Worm (Caenorhabditis elegans) whole organism, mixed stage, embryonic: ENCODE data around the gene fbxa-127.

Experiments
- ces-1 ChIP-seq: fragments of 150-350 bp; optimal IDR thresholded peaks from 2 replicates; lab custom pipeline; 2014; ENCODE audit warnings: missing biosample characterization, missing genetic modification reagents, missing genetic modification characterization
- mls-2 ChIP-seq: sonication (generic microtip); optimal IDR thresholded peaks from 2 replicates; lab custom pipeline; 2016; ENCODE audit warnings: mild to moderate bottlenecking, missing genetic modification characterization, moderate library complexity, missing compliant biosample characterization

DNA sequence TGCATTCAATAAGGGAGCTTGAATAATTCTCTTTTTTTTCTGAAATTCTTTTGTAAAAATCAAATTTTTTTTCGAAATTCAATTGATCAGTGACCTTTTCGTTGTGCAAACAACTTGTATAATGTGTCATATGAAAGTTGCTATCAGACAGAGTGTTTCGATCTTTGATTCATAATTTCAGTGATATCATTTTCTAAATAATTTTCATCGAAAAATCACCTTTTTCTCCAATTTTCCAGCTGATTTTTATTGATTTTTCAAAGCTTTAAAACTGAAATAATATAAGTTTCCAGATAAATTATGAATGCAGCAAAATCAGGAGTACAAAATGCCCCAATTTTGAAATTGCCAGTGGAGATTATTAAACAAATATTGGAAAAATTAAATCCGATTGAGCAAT is at the start of gene fbxa-127:
- TF ChIP-seq ces-1 (no peak), mls-2 (tag; lab: Kevin White, UChicago) (no peak)
